Fruit fly (Drosophila melanogaster): ENCODE data around the gene csw.

csw gene

dm6 chrX:2145690-2146470 lies 51.8 kb downstream of the csw start (continued):
- TF ChIP-seq CG14014 (GFP tag; IDR thresholded peaks at IDR 0.05) (peak; percentile 27; the same call in 1 of the 2 replicates), tna (GFP tag; IDR thresholded peaks at IDR 0.05; ENCODE audit: partially characterized antibody) (peak; percentile 50; the same call in 1 of the 2 replicates), eve (GFP tag; optimal IDR thresholded peaks at IDR 0.05) (no peak), bowl (GFP tag; IDR thresholded peaks at IDR 0.05) (no peak), CG10654 (GFP tag; optimal IDR thresholded peaks at IDR 0.05) (no peak), CG30431 (GFP tag; optimal IDR thresholded peaks at IDR 0.05) (peak; percentile 16), CG12391 (tag; optimal IDR thresholded peaks at IDR 0.05) (peak; percentile 49), CG18262 (tag; optimal IDR thresholded peaks at IDR 0.05) (peak; percentile 37), CG13424 (tag; optimal IDR thresholded peaks at IDR 0.05) (peak; percentile 47), CG14667 (GFP tag; IDR thresholded peaks at IDR 0.05) (0 out of 2 replicates have a peak, but pooled peaks have one; percentile 5), run (tag; optimal IDR thresholded peaks at IDR 0.05) (no peak), CG1832 (GFP tag; optimal IDR thresholded peaks at IDR 0.05) (no peak), D (optimal IDR thresholded peaks at IDR 0.05) (peak; percentile 13), D (GFP tag; optimal IDR thresholded peaks at IDR 0.05) (no peak), Camta (GFP tag; optimal IDR thresholded peaks at IDR 0.05) (peak; percentile 7), CG10979 (tag; optimal IDR thresholded peaks at IDR 0.05) (peak; percentile 15), B-H2 (GFP tag; optimal IDR thresholded peaks at IDR 0.05) (peak; percentile 47), CG18476 (GFP tag; optimal IDR thresholded peaks at IDR 0.05) (peak; percentile 33), CG17912 (GFP tag; optimal IDR thresholded peaks at IDR 0.05) (no peak), grau (tag; optimal IDR thresholded peaks at IDR 0.05) (peak; percentile 49), cato (GFP tag; optimal IDR thresholded peaks at IDR 0.05; ENCODE audit: borderline replicate concordance) (no peak), CG6765 (GFP tag; optimal IDR thresholded peaks at IDR 0.05) (peak; percentile 32), CG12942 (GFP tag; optimal IDR thresholded peaks at IDR 0.05) (no peak), Mes4 (GFP tag; optimal IDR thresholded peaks at IDR 0.05) (no peak), CG15696 (tag; optimal IDR thresholded peaks at IDR 0.05) (no peak), Mrtf (GFP tag; IDR thresholded peaks at IDR 0.05) (no peak), tio (GFP tag; optimal IDR thresholded peaks at IDR 0.05) (no peak), yki (optimal IDR thresholded peaks at IDR 0.05) (no peak), CG2678 (tag; optimal IDR thresholded peaks at IDR 0.05) (peak; percentile 60), tin (GFP tag; optimal IDR thresholded peaks at IDR 0.05) (peak; percentile 4), gcm2 (GFP tag; optimal IDR thresholded peaks at IDR 0.05) (no peak), CG43689 (GFP tag; IDR thresholded peaks at IDR 0.05) (no peak), shn (GFP tag; optimal IDR thresholded peaks at IDR 0.05) (peak; percentile 22), Doc3 (GFP tag; IDR thresholded peaks at IDR 0.05; ENCODE audit: partially characterized antibody) (peak; percentile 78), CG8924 (tag; optimal IDR thresholded peaks at IDR 0.05) (peak; percentile 40), NC2β (GFP tag; optimal IDR thresholded peaks at IDR 0.05) (no peak), CG8290 (GFP tag; optimal IDR thresholded peaks at IDR 0.05) (no peak), CG8290 (tag; optimal IDR thresholded peaks at IDR 0.05) (peak; percentile 13 to 19), CG15601 (tag; optimal IDR thresholded peaks at IDR 0.05) (no peak), Hr78 (GFP tag; optimal IDR thresholded peaks at IDR 0.05) (peak in 1 of 2 experiments; percentile 87), CG7556 (GFP tag; optimal IDR thresholded peaks at IDR 0.05) (peak; percentile 50), caup (GFP tag; optimal IDR thresholded peaks at IDR 0.05; ENCODE audit: severe bottlenecking) (peak; percentile 7), CG10267 (tag; optimal IDR thresholded peaks at IDR 0.05) (peak; percentile 15), Stat92E (GFP tag; optimal IDR thresholded peaks at IDR 0.05) (peak in 1 of 3 experiments; percentile 3), CG10543 (GFP tag; optimal IDR thresholded peaks at IDR 0.05) (peak; percentile 77), jing (GFP tag; optimal IDR thresholded peaks at IDR 0.05) (peak; percentile 0), dmrt99B (tag; optimal IDR thresholded peaks at IDR 0.05) (peak; percentile 44), Blimp-1 (GFP tag; optimal IDR thresholded peaks at IDR 0.05) (no peak)

Data from whole organism, embryonic.